Fruit fly (Drosophila melanogaster): ENCODE measurements around the gene CG13385.

The CG13385 gene

dm6 chr2L:8395996-8396699 lies at the start of gene CG13385, which contains the start of gene Peritrophin-15a:
TSS of gene CG13385 (plus strand) at chr2L:8396649.
TSS of gene Peritrophin-15a (minus strand) at chr2L:8396096.
- no peak for TF ChIP-seq CG8478 (optimal IDR thresholded peaks at IDR 0.05)
- no peak for TF ChIP-seq CTCF (optimal IDR thresholded peaks at IDR 0.05)

DNA sequence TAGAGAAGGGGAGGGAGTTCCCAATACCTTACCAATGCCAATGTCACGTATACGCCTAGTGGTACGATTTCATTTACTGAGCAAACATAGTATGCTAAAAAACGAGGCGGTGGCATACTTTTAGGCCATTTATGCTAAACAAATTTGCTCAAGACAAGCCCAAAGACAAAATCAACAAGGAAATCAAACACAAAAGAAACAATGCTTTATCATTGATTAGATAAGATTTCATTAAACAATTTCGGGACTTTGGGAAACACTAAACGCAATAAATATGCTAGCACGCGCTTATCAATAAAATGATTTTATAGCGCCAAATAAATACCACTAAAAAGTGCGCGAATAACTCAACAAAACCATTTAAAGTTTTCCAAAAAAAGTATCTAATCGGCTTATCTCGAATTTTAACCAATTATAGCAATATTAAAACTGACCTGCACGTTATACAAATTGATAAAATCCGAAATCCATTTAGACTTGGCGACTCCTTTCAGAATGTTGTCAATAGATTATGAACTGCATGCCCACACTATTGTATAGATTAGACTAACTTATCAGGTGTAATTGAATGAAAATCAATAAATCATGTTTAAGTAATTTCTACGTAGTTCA lies 45.8 kb upstream of the CG13385 start:
- no peak for TF ChIP-seq CG8478 (optimal IDR thresholded peaks at IDR 0.05)

DNA sequence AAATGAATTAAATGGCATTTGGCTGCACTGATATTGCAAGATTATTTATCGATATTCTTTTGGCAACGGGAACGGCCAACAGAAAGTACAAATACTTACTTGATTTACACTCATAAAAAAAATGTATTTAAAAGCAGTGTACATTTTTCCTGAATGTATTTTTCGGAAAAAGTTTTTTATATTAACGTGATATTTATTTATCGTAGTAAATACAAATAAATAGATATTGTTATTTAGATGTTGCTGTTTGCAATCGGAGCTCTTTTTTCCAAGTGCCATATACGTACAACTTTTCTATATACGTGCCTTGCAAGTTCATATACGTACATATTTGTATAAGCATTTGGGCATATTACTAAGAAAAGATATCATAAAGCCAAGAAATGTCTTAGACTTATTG lies 45.1 kb upstream of the CG13385 start:
- TF ChIP-seq CG8478 (optimal IDR thresholded peaks at IDR 0.05), result no peak
- TF ChIP-seq CTCF (optimal IDR thresholded peaks at IDR 0.05), result no peak

- TF ChIP-seq CG8478 (optimal IDR thresholded peaks at IDR 0.05) (no peak), CTCF (optimal IDR thresholded peaks at IDR 0.05) (no peak)
Observed at dm6 chr2L:8351864-8352263, 44.6 kb upstream of the CG13385 start, which contains the start of gene Mur29B. TSS of gene Mur29B (plus strand) at chr2L:8352187.

DNA sequence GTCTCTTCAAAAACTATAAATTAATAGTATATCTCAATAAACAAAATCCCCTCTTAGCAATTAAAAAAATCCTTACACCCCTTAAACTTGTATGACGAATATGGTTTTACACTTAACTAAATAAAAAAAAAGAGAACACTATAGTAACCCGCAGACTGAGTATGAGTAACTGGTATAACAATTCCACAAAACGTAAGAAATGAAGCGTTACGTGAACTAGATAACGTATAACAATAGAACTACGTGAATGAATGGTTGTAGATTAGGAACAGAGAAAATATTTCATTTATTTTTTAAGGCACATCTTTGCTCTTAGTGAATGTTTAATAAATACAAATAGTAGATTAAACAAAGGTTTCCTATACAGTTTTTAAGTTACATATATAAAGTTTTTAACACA lies 41.0 kb upstream of the CG13385 start:
- no peak for TF ChIP-seq CTCF (optimal IDR thresholded peaks at IDR 0.05)
- TF ChIP-seq CG8478 (optimal IDR thresholded peaks at IDR 0.05), result no peak

dm6 chr2L:8361204-8361952 lies 35.1 kb upstream of the CG13385 start:
- TF ChIP-seq CG8478 (optimal IDR thresholded peaks at IDR 0.05), result no peak
- no peak for TF ChIP-seq CTCF (optimal IDR thresholded peaks at IDR 0.05)

DNA sequence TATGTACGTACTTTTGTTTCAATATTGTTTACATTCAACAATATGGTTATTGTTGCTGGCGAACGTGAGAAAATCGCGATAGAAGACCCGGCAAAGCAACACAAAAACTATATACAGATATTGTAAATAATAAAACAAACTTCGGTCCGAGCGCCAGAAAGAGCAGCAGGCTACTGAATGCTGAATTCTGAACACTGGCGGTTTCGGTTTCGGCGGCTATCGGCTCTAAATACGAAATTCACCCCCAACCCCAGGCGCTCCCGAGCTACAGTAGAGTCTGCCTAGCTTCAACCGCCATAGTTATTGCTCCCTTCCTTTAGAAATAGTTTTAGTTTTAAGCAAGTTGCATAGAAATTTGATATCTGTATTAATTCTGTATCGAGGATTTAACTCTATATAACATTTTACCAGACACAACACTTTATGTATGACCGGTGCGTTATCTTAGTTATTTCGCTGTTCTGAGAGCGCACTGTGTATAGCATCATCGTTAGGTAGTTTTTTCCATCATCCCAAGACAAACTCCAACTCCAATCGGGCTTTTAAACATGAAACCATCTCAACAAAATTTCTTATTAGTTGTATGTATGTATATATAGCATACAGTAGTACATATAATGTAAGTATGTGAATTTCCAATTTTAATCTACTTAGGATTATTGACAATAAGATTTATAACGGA lies 34.0 kb upstream of the CG13385 start, which contains the start of gene CG7627:
CG7627 (minus strand) TSS at position 197 of the 682 bp plus-strand sequence.
- TF ChIP-seq CG8478 (optimal IDR thresholded peaks at IDR 0.05) (no peak), CTCF (optimal IDR thresholded peaks at IDR 0.05) (no peak)

DNA sequence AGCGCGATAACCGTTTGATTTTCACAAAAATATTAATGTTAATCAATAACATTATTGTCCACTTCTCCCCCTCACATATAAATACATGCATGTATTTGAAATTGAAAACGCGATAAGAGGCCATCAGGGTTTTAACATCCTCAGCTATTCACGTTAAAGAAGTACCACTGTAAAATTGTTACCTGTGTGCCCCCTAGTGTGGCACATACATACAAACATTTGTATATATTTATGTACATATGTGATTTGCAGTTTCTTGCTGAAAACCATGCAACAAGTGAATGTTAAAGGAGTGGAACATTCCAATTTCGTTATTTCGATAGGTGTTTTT lies 33.5 kb upstream of the CG13385 start:
- TF ChIP-seq CG8478 (optimal IDR thresholded peaks at IDR 0.05), result no peak
- no peak for TF ChIP-seq CTCF (optimal IDR thresholded peaks at IDR 0.05)

DNA sequence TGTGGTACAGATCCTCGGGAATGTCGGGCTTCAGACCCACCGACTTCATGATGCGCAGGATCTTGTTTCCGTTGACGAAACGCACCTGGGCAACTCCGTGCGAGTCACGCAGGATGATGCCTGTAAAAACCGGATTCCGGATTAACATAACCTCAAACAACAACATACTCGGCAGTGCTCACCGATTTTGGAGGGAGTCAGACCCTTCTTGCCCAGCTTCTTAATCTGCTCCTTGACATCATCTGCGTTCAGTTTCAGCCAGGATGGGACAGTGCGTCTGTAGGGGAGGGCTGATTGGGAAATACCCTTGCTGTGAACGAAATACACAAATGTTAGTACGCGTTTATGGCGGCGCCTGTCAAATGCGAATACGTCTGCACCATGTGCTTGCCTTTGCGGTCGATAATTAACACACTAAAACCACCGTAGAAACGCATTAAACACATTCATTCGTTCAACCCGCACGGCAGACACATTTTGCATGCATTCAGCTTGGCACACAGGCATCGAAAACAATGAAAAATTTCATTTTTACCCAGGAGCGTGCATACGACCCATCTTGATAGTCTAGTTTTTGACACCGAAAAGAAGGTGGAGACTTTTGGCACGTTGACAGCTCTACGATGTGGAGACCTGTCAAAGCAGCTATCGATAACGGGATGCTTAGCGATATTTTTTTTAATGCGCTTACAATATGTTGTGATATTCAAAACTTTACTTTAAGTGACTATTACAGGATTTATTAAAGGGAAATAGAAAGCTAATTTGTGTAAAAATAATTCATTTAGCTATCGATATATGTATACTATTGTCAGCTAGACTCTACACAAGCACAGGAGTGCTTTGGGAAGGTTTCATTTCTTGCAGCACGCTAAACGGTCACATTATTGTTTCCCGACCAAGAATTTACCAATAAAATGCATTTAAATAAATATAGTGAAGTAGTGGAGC lies 32.2 kb upstream of the CG13385 start, which contains the start of the genes RpS13 and CSN8:
RpS13 (minus strand) TSS at position 657 of the 951 bp plus-strand sequence.
CSN8 (plus strand) TSS at position 850 of the 951 bp plus-strand sequence.
- no peak for TF ChIP-seq CG8478 (optimal IDR thresholded peaks at IDR 0.05)
- no peak for TF ChIP-seq CTCF (optimal IDR thresholded peaks at IDR 0.05)

DNA sequence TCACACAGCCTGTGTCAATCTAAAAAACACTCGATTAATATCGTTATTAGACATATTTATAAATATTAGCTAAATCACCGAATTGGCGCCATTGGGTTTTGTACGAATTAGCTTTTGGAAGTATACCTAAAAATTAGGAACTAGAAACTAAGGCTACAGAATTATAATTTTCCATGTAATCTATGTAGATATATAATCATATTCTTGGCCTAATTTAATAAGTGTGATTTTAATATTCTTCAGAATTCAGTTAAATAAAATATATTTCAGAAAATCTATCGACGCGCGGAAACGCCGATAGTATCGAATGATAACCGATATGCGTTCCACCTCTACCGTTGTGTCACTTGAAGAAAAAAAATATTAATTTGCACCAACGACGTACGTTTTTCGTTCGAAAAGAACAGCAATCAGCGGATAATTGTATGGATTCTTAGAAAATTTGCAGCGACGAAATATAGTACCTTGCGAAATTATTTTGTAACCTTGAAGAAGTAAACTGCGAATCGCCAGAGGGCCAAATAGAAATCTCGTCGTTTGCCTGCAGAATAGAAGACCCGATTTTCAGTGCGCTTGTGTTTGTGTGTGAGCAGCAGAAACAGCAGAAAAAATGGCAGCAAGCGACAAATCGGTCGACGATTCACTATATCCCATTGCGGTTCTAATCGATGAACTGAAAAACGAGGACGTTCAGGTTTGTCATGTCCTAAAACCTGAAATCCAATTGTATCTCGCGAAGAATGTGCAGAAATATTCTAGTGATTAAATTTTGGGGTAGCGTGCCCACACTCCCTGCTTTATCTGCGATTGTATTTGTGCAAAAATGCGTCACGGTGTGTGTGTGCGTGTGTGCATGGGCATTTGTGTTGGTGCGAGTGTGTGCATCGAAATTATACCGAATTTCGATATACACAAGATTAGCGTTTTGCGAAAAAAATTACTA lies 30.5 kb upstream of the CG13385 start, which contains the start of gene Pp2A-29B:
Pp2A-29B (plus strand) TSS at position 338 of the 943 bp plus-strand sequence.
- TF ChIP-seq CG8478 (optimal IDR thresholded peaks at IDR 0.05) (no peak), CTCF (optimal IDR thresholded peaks at IDR 0.05) (no peak)

- no peak for TF ChIP-seq CG8478 (optimal IDR thresholded peaks at IDR 0.05)
- TF ChIP-seq CTCF (optimal IDR thresholded peaks at IDR 0.05), result no peak
Observed at dm6 chr2L:8370364-8371326, 25.8 kb upstream of the CG13385 start, which contains the start of gene CG17292. TSS of gene CG17292 (plus strand) at chr2L:8370454.
